Worm (Caenorhabditis elegans) whole organism, L3 larva: ENCODE data around the gene F53H2.3.

Source experiments
- ama-1 ChIP-seq: fragments of 150-350 bp; optimal IDR thresholded peaks from 2 replicates; lab custom pipeline; 2018
- ceh-82 ChIP-seq: fragments of 150-350 bp; optimal IDR thresholded peaks from 2 replicates; lab custom pipeline; 2014; ENCODE audit warnings: missing biosample characterization, missing genetic modification characterization
- elt-1 ChIP-seq: fragments of 150-350 bp; optimal IDR thresholded peaks from 2 replicates; lab custom pipeline; 2014; ENCODE audit warnings: missing biosample characterization, missing genetic modification characterization
- elt-3 ChIP-seq, 3 experiments: fragments of 150-350 bp in 1 of 3; sonication (generic microtip) in 2 of 3; optimal IDR thresholded peaks; 2 replicates in 2 of 3; 4 replicates in 1 of 3; lab custom pipeline; 2014 to 2017; ENCODE audit warnings: missing biosample characterization in 3 of 3, missing genetic modification characterization in 3 of 3
- lin-39 ChIP-seq: fragments of 150-350 bp; optimal IDR thresholded peaks from 2 replicates; lab custom pipeline; 2018; ENCODE audit warnings: missing biosample characterization, missing genetic modification reagents, missing genetic modification characterization
- mdl-1 ChIP-seq: fragments of 150-350 bp; optimal IDR thresholded peaks from 2 replicates; lab custom pipeline; 2014; ENCODE audit warnings: missing biosample characterization, missing genetic modification characterization
- ztf-4 ChIP-seq: fragments of 150-350 bp; optimal IDR thresholded peaks from 2 replicates; lab custom pipeline; 2014; ENCODE audit warnings: missing biosample characterization, missing genetic modification characterization

ce11 chrV:20451793-20452192 lies 40.2 kb upstream of the F53H2.3 start:
- TF ChIP-seq lin-39 (tag; lab: Kevin White, UChicago) (no peak), mdl-1 (no peak), ama-1 (no peak), ceh-82 (no peak), elt-1 (tag; lab: Kevin White, UChicago) (no peak), elt-3 (tag; optimal IDR thresholded peaks at IDR 0.05; lab: Kevin White, UChicago) (no peak), ztf-4 (tag; lab: Kevin White, UChicago) (no peak)
